Fruit fly (Drosophila melanogaster): ENCODE measurements around the gene robl37BC.
A peak's percentile ranks its signal among the peaks of the same experiment; 100 is the strongest.

robl37BC gene

DNA sequence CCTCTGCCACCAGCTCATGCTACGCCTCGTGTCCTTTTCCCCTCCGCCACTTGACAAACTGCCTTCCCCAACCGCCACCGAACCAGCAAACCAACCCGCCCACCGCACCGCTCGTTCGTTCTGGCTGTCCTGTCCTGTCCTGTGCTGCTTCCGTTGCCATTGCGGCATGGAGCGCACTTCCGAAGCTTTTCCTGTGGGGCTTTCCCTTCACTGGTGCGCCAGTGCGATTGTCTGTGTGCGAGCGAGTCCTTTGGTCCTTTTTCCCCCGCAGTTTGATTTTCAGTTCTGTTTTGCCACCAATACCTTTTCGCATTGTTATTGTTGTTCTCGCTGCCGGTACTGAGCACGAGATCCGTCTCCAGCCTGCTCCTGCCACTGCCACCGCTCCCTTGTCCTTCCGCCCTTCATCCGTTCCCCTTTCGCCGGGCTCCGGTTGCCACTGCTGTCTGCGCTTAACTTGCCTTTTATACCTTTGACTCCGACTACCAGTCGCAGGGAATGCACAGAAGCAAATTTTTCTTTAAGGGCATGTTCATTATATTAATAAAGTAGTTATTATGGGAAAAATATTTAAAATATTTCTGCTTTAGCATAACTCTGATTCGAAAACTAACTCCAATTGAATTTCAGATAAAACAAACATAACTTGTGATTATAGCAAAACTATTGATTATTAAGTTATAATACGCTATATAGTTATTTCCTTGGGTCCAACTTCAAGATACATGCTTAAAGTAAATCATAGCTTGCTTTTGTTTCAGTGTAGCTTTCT, 13.5 kb downstream of the robl37BC start (continued):
- TF ChIP-seq dmrt99B (tag; optimal IDR thresholded peaks at IDR 0.05) (peak; percentile 87), Hmx (GFP tag; optimal IDR thresholded peaks at IDR 0.05) (peak; percentile 9), Gsc (GFP tag; IDR thresholded peaks at IDR 0.05) (no peak), dpn (GFP tag; optimal IDR thresholded peaks at IDR 0.05) (peak; percentile 27 to 43), Lim3 (GFP tag; IDR thresholded peaks at IDR 0.05) (no peak), HLHmδ (GFP tag; optimal IDR thresholded peaks at IDR 0.05) (no peak), CG3995 (GFP tag; optimal IDR thresholded peaks at IDR 0.05) (no peak), Atf-2 (GFP tag; optimal IDR thresholded peaks at IDR 0.05) (no peak), fd64A (GFP tag; optimal IDR thresholded peaks at IDR 0.05) (no peak), lmd (GFP tag; IDR thresholded peaks at IDR 0.05) (peak; percentile 55), CG18599 (GFP tag; optimal IDR thresholded peaks at IDR 0.05) (peak; percentile 92), Awh (GFP tag; IDR thresholded peaks at IDR 0.05) (no peak), HmgZ (tag; optimal IDR thresholded peaks at IDR 0.05) (peak; percentile 65), CG15514 (GFP tag; optimal IDR thresholded peaks at IDR 0.05) (peak; percentile 53), Tbp (GFP tag; optimal IDR thresholded peaks at IDR 0.05) (no peak), crc (GFP tag; optimal IDR thresholded peaks at IDR 0.05) (no peak), rib (GFP tag; IDR thresholded peaks at IDR 0.05) (no peak), ERR (GFP tag; optimal IDR thresholded peaks at IDR 0.05) (no peak), maf-S (GFP tag; optimal IDR thresholded peaks at IDR 0.05) (no peak), CG7786 (GFP tag; optimal IDR thresholded peaks at IDR 0.05) (no peak), ssp (GFP tag; IDR thresholded peaks at IDR 0.05) (no peak), CG10959 (GFP tag; IDR thresholded peaks at IDR 0.05) (no peak), ac (GFP tag; optimal IDR thresholded peaks at IDR 0.05) (no peak), zfh1 (GFP tag; IDR thresholded peaks at IDR 0.05) (0 out of 3 replicates have a peak, but pooled peaks have one; percentile 32), sd (tag; optimal IDR thresholded peaks at IDR 0.05) (peak; percentile 60), gro (GFP tag; optimal IDR thresholded peaks at IDR 0.05) (no peak), corto (GFP tag; optimal IDR thresholded peaks at IDR 0.05) (no peak), CG30403 (GFP tag; optimal IDR thresholded peaks at IDR 0.05) (peak; percentile 80), CG5180 (GFP tag; optimal IDR thresholded peaks at IDR 0.05) (peak; percentile 58), CTCF (GFP tag; optimal IDR thresholded peaks at IDR 0.05) (no peak), lbe (GFP tag; optimal IDR thresholded peaks at IDR 0.05) (no peak), CG10979 (tag; optimal IDR thresholded peaks at IDR 0.05) (peak; percentile 69), sens-2 (GFP tag; IDR thresholded peaks at IDR 0.05) (no peak), aop (GFP tag; IDR thresholded peaks at IDR 0.05) (no peak), bab2 (GFP tag; optimal IDR thresholded peaks at IDR 0.05) (peak; percentile 5), CG6854 (GFP tag; optimal IDR thresholded peaks at IDR 0.05) (peak; percentile 53), ato (GFP tag; IDR thresholded peaks at IDR 0.05; ENCODE audit: partially characterized antibody) (no peak), CG2712 (tag; optimal IDR thresholded peaks at IDR 0.05) (peak; percentile 78), danr (GFP tag; IDR thresholded peaks at IDR 0.05) (no peak), Meics (GFP tag; optimal IDR thresholded peaks at IDR 0.05) (peak; percentile 86), ash1 (GFP tag; optimal IDR thresholded peaks at IDR 0.05) (no peak), CG18262 (tag; optimal IDR thresholded peaks at IDR 0.05) (peak; percentile 73), Dek (tag; optimal IDR thresholded peaks at IDR 0.05) (peak; percentile 74), CG3838 (GFP tag; optimal IDR thresholded peaks at IDR 0.05) (no peak), Fer3 (tag; optimal IDR thresholded peaks at IDR 0.05) (peak; percentile 77), CG17328 (GFP tag; IDR thresholded peaks at IDR 0.05) (no peak; the same call in 1 of the 2 replicates), CG4282 (GFP tag; optimal IDR thresholded peaks at IDR 0.05) (no peak), CG10543 (GFP tag; optimal IDR thresholded peaks at IDR 0.05) (peak; percentile 80), CG6765 (GFP tag; optimal IDR thresholded peaks at IDR 0.05) (peak; percentile 70), Elba2 (GFP tag; optimal IDR thresholded peaks at IDR 0.05) (no peak), Mad (GFP tag; optimal IDR thresholded peaks at IDR 0.05) (no peak)

Data from whole organism, embryonic.